Fruit fly (Drosophila melanogaster): ENCODE results near the gene nyo.

DNA sequence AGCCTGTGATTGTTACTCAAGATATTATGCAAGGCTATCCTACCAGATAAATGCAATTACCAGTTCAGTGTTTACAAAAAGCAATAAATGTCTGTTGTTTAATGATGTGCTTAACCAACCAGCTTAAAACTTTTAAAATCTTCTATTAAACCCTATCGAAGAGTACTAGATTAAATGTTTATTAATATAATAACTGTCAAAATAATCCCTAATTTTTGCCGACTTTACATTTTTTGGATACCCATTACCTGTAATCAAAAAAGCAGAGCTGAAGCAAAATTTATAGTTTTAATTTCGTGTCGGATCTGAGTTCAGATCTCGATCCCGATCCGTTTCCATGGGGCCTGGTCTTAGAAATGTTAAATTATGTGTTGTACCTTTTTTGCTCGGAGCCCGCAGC lies 47.4 kb downstream of the nyo start, which contains the start of gene CG1638:
- no peak for TF ChIP-seq psq (GFP tag; optimal IDR thresholded peaks at IDR 0.05)
- no peak for TF ChIP-seq Hnf4 (GFP tag; optimal IDR thresholded peaks at IDR 0.05)
- TF ChIP-seq br (GFP tag; optimal IDR thresholded peaks at IDR 0.05): no peak
- no peak for TF ChIP-seq GATAd (GFP tag; optimal IDR thresholded peaks at IDR 0.05)
- TF ChIP-seq CrebA (GFP tag; optimal IDR thresholded peaks at IDR 0.05; ENCODE audit: borderline replicate concordance): no peak
- TF ChIP-seq Myc (optimal IDR thresholded peaks at IDR 0.05): no peak
- TF ChIP-seq dmrt93B (GFP tag; optimal IDR thresholded peaks at IDR 0.05): no peak
- TF ChIP-seq pan (optimal IDR thresholded peaks at IDR 0.05): no peak
- no peak for TF ChIP-seq Dif (GFP tag; optimal IDR thresholded peaks at IDR 0.05; ENCODE audit: partially characterized antibody)
